Fruit fly (Drosophila melanogaster) whole organism, embryonic: ENCODE data around the gene CG34181.

Experiments used
- Abd-B ChIP-seq: fragments of 200-800 bp; sonication (Bioruptor generic); optimal IDR thresholded peaks from 2 replicates; lab custom pipeline; 2018; ENCODE audit warnings: missing biosample characterization, mild to moderate bottlenecking, missing genetic modification characterization, moderate library complexity
- Bgb ChIP-seq: fragments of 200-800 bp; sonication (Bioruptor generic); IDR thresholded peaks from 2 replicates; pipeline ENCODE4 v1.3.6; 2022; ENCODE audit warnings: missing biosample characterization, missing genetic modification characterization; ENCODE audit not compliant: partially characterized antibody
- CG10431 ChIP-seq: fragments of 200-800 bp; sonication (Bioruptor generic); optimal IDR thresholded peaks from 3 replicates; lab custom pipeline; 2018; ENCODE audit warnings: missing biosample characterization, mild to moderate bottlenecking, missing genetic modification characterization
- CG12236 ChIP-seq: fragments of 200-800 bp; sonication (Bioruptor generic); optimal IDR thresholded peaks from 2 replicates; lab custom pipeline; 2016; ENCODE audit warnings: missing biosample characterization, missing genetic modification characterization
- CG13296 ChIP-seq: fragments of 200-800 bp; sonication (Bioruptor generic); optimal IDR thresholded peaks from 3 replicates; lab custom pipeline; 2018; ENCODE audit warnings: missing biosample characterization, mild to moderate bottlenecking, missing genetic modification characterization
- CG13424 ChIP-seq: fragments of 200-800 bp; sonication (Bioruptor generic); optimal IDR thresholded peaks from 2 replicates; lab custom pipeline; 2019; ENCODE audit warnings: missing biosample characterization, mild to moderate bottlenecking, missing genetic modification characterization, moderate library complexity
- CG17186 ChIP-seq: fragments of 200-800 bp; sonication (Bioruptor generic); optimal IDR thresholded peaks from 3 replicates; lab custom pipeline; 2017; ENCODE audit warnings: missing biosample characterization, missing genetic modification reagents, missing genetic modification characterization
- CG18599 ChIP-seq: fragments of 200-800 bp; sonication (Bioruptor generic); optimal IDR thresholded peaks from 3 replicates; lab custom pipeline; 2017; ENCODE audit warnings: missing biosample characterization, missing genetic modification characterization, mild to moderate bottlenecking, moderate library complexity, missing genetic modification reagents
- CG4617 ChIP-seq: fragments of 200-800 bp; sonication (Bioruptor generic); optimal IDR thresholded peaks from 3 replicates; lab custom pipeline; 2016; ENCODE audit warnings: missing biosample characterization, missing genetic modification characterization, borderline replicate concordance
- CG4730 ChIP-seq: fragments of 200-800 bp; sonication (Bioruptor generic); IDR thresholded peaks from 2 replicates; pipeline ENCODE4 v1.3.6; 2022; ENCODE audit warnings: missing biosample characterization, missing genetic modification characterization
- CG4854 ChIP-seq: fragments of 200-800 bp; sonication (Bioruptor generic); optimal IDR thresholded peaks from 2 replicates; lab custom pipeline; 2016; ENCODE audit warnings: missing biosample characterization, missing genetic modification characterization, inconsistent platforms
- CG6272 ChIP-seq: fragments of 200-800 bp; sonication (Bioruptor generic); IDR thresholded peaks from 2 replicates; pipeline ENCODE4 v1.3.6; 2022; ENCODE audit warnings: missing biosample characterization, missing genetic modification characterization
- CG6683 ChIP-seq: fragments of 200-800 bp; sonication (Bioruptor generic); optimal IDR thresholded peaks from 2 replicates; lab custom pipeline; 2017; ENCODE audit warnings: missing biosample characterization, mild to moderate bottlenecking, missing genetic modification characterization, missing genetic modification reagents
- CG6813 ChIP-seq: fragments of 200-800 bp; sonication (Bioruptor generic); optimal IDR thresholded peaks from 2 replicates; lab custom pipeline; 2017; ENCODE audit warnings: missing biosample characterization, missing genetic modification characterization, mild to moderate bottlenecking, moderate library complexity, missing genetic modification reagents
- CG9727 ChIP-seq: fragments of 200-800 bp; sonication (Bioruptor generic); optimal IDR thresholded peaks from 3 replicates; lab custom pipeline; 2017; ENCODE audit warnings: missing biosample characterization, mild to moderate bottlenecking, missing genetic modification characterization
- CG9797 ChIP-seq: fragments of 200-800 bp; sonication (Bioruptor generic); optimal IDR thresholded peaks from 3 replicates; lab custom pipeline; 2018; ENCODE audit warnings: missing biosample characterization, mild to moderate bottlenecking, missing genetic modification characterization
- CG9932 ChIP-seq: fragments of 200-800 bp; sonication (Bioruptor generic); IDR thresholded peaks from 2 replicates; pipeline ENCODE4 v1.3.6; 2022; ENCODE audit warnings: missing biosample characterization, missing genetic modification characterization
- Camta ChIP-seq: fragments of 200-800 bp; sonication (Bioruptor generic); optimal IDR thresholded peaks from 2 replicates; lab custom pipeline; 2016; ENCODE audit warnings: missing biosample characterization, missing genetic modification characterization
- CkIIα-i1 ChIP-seq: fragments of 200-800 bp; sonication (Bioruptor generic); IDR thresholded peaks from 2 replicates; pipeline ENCODE4 v1.3.6; 2022; ENCODE audit warnings: missing biosample characterization, missing genetic modification characterization
- CrebB ChIP-seq: fragments of 200-800 bp; sonication (Bioruptor generic); optimal IDR thresholded peaks from 3 replicates; lab custom pipeline; 2018; ENCODE audit warnings: missing biosample characterization, mild to moderate bottlenecking, missing genetic modification characterization
- Dp ChIP-seq: fragments of 200-800 bp; sonication (Bioruptor generic); optimal IDR thresholded peaks from 2 replicates; lab custom pipeline; 2018; ENCODE audit warnings: missing biosample characterization, mild to moderate bottlenecking, missing genetic modification characterization, moderate library complexity
- Drgx ChIP-seq: fragments of 200-800 bp; sonication (Bioruptor generic); IDR thresholded peaks from 2 replicates; pipeline ENCODE4 v1.3.6; 2022; ENCODE audit warnings: missing biosample characterization, missing genetic modification characterization
- Elba2 ChIP-seq: fragments of 200-800 bp; sonication (Bioruptor generic); optimal IDR thresholded peaks from 3 replicates; lab custom pipeline; 2016; ENCODE audit warnings: missing biosample characterization, missing genetic modification characterization
- H2.0 ChIP-seq: fragments of 200-800 bp; sonication (Bioruptor generic); IDR thresholded peaks from 2 replicates; pipeline ENCODE4 v1.3.6; 2022; ENCODE audit warnings: missing biosample characterization, missing genetic modification characterization
- Max ChIP-seq: fragments of 200-800 bp; sonication (Bioruptor generic); optimal IDR thresholded peaks from 2 replicates; lab custom pipeline; 2016; ENCODE audit warnings: missing biosample characterization, mild to moderate bottlenecking, missing genetic modification characterization
- Ptx1 ChIP-seq: fragments of 200-800 bp; sonication (Bioruptor generic); IDR thresholded peaks from 2 replicates; pipeline ENCODE4 v1.3.6; 2022; ENCODE audit warnings: missing biosample characterization, missing genetic modification characterization
- Sox102F ChIP-seq: fragments of 200-800 bp; sonication (Bioruptor generic); optimal IDR thresholded peaks from 2 replicates; lab custom pipeline; 2018; ENCODE audit warnings: missing biosample characterization, mild to moderate bottlenecking, missing genetic modification characterization, moderate library complexity
- Tbp ChIP-seq: fragments of >200 bp; optimal IDR thresholded peaks from 2 replicates; lab custom pipeline; 2018; ENCODE audit warnings: missing biosample characterization, missing genetic modification characterization
- abd-A ChIP-seq: fragments of 200-800 bp; sonication (Bioruptor generic); optimal IDR thresholded peaks from 3 replicates; lab custom pipeline; 2019; ENCODE audit warnings: missing biosample characterization, mild to moderate bottlenecking, missing genetic modification characterization, moderate library complexity
- ase ChIP-seq: fragments of 200-800 bp; sonication (Bioruptor generic); IDR thresholded peaks from 3 replicates; pipeline ENCODE4 v1.3.6; 2022; ENCODE audit warnings: missing biosample characterization, missing genetic modification characterization
- chinmo ChIP-seq: fragments of 200-800 bp; sonication (Bioruptor generic); IDR thresholded peaks from 4 replicates; pipeline ENCODE4 v1.3.6; 2022; ENCODE audit warnings: missing biosample characterization, missing genetic modification characterization; ENCODE audit not compliant: partially characterized antibody
- da ChIP-seq: fragments of 200-800 bp; sonication (Bioruptor generic); optimal IDR thresholded peaks from 2 replicates; lab custom pipeline; 2016; ENCODE audit warnings: missing biosample characterization, missing genetic modification characterization
- fd96Cb ChIP-seq: fragments of 200-800 bp; sonication (Bioruptor generic); optimal IDR thresholded peaks from 2 replicates; lab custom pipeline; 2018; ENCODE audit warnings: missing biosample characterization, mild to moderate bottlenecking, missing genetic modification characterization, moderate library complexity
- gcm2 ChIP-seq: fragments of 200-800 bp; sonication (Bioruptor generic); optimal IDR thresholded peaks from 2 replicates; lab custom pipeline; 2016; ENCODE audit warnings: missing biosample characterization, missing genetic modification characterization
- hb ChIP-seq: fragments of 200-800 bp; sonication (Bioruptor generic); IDR thresholded peaks from 3 replicates; pipeline ENCODE4 v1.3.6; 2022; ENCODE audit warnings: missing biosample characterization, missing genetic modification characterization; ENCODE audit not compliant: partially characterized antibody
- her ChIP-seq: fragments of 200-800 bp; sonication (Bioruptor generic); optimal IDR thresholded peaks from 2 replicates; lab custom pipeline; 2016; ENCODE audit warnings: missing biosample characterization, missing genetic modification characterization
- hkb ChIP-seq, 2 experiments: fragments of 200-800 bp in 1 of 2; fragments of >200 bp in 1 of 2; sonication (Bioruptor generic) in 1 of 2; IDR thresholded peaks in 1 of 2; optimal IDR thresholded peaks in 1 of 2; 2 replicates each; pipeline versions ENCODE4 v1.3.6 to Lab custom; 2017 to 2022; ENCODE audit warnings: missing biosample characterization in 1 of 2, missing genetic modification characterization in 1 of 2
- inv ChIP-seq: fragments of 200-800 bp; sonication (Bioruptor generic); IDR thresholded peaks from 2 replicates; pipeline ENCODE4 v1.3.6; 2022; ENCODE audit warnings: missing biosample characterization, missing genetic modification characterization; ENCODE audit not compliant: partially characterized antibody
- jumu ChIP-seq: fragments of 200-800 bp; sonication (Bioruptor generic); optimal IDR thresholded peaks from 3 replicates; lab custom pipeline; 2016; ENCODE audit warnings: missing biosample characterization, missing genetic modification characterization
- lola ChIP-seq, 3 experiments: fragments of >200 bp in 2 of 3; fragments of 200-800 bp in 1 of 3; sonication (Bioruptor generic) in 1 of 3; optimal IDR thresholded peaks; 2 replicates each; lab custom pipeline; 2017 to 2019; ENCODE audit warnings: missing biosample characterization in 3 of 3, missing genetic modification characterization in 3 of 3, mild to moderate bottlenecking in 1 of 3, moderate library complexity in 1 of 3
- otp ChIP-seq: fragments of 200-800 bp; sonication (Bioruptor generic); IDR thresholded peaks from 3 replicates; pipeline ENCODE4, ENCODE4 v1.3.6; 2022; ENCODE audit warnings: missing biosample characterization, missing genetic modification characterization
- pita ChIP-seq: fragments of 200-800 bp; sonication (Bioruptor generic); optimal IDR thresholded peaks from 2 replicates; lab custom pipeline; 2017; ENCODE audit warnings: missing biosample characterization, mild to moderate bottlenecking, missing genetic modification characterization
- psq ChIP-seq: fragments of 200-800 bp; sonication (Bioruptor generic); optimal IDR thresholded peaks from 2 replicates; lab custom pipeline; 2017; ENCODE audit warnings: missing biosample characterization, missing genetic modification characterization
- sens ChIP-seq: fragments of 200-800 bp; sonication (Bioruptor generic); peaks from one replicate; lab custom pipeline; 2016; ENCODE audit warnings: missing biosample characterization, missing genetic modification characterization
- seq ChIP-seq: fragments of 200-800 bp; sonication (Bioruptor generic); IDR thresholded peaks from 2 replicates; pipeline ENCODE4 v1.3.6; 2022; ENCODE audit warnings: missing biosample characterization, missing genetic modification characterization
- sim ChIP-seq: fragments of 200-800 bp; sonication (Bioruptor generic); IDR thresholded peaks from 2 replicates; pipeline ENCODE4 v1.3.6; 2022; ENCODE audit warnings: missing biosample characterization, missing genetic modification characterization
- sqz ChIP-seq: fragments of 200-800 bp; sonication (Bioruptor generic); optimal IDR thresholded peaks from 3 replicates; lab custom pipeline; 2018; ENCODE audit warnings: missing biosample characterization, mild to moderate bottlenecking, missing genetic modification characterization
- sr ChIP-seq: fragments of 200-800 bp; sonication (Bioruptor generic); IDR thresholded peaks from 3 replicates; pipeline ENCODE4 v1.3.6; 2022; ENCODE audit warnings: missing biosample characterization, missing genetic modification characterization
- sug ChIP-seq: fragments of 200-800 bp; optimal IDR thresholded peaks from 2 replicates; lab custom pipeline; 2019; ENCODE audit warnings: missing biosample characterization, mild to moderate bottlenecking, missing genetic modification characterization, moderate library complexity
- trh ChIP-seq: fragments of 200-800 bp; sonication (Bioruptor generic); optimal IDR thresholded peaks from 2 replicates; lab custom pipeline; 2016; ENCODE audit warnings: missing biosample characterization, missing genetic modification characterization
- vnd ChIP-seq: fragments of 200-800 bp; sonication (Bioruptor generic); IDR thresholded peaks from 3 replicates; pipeline ENCODE4 v1.3.6; 2022; ENCODE audit warnings: missing biosample characterization, missing genetic modification characterization; ENCODE audit not compliant: partially characterized antibody

The CG34181 gene

dm6 chr2L:9330628-9331027 is 36.8 kb upstream of the CG34181 start, which contains the start of gene Cks30A (continued):
- TF ChIP-seq CG10431 (no peak), chinmo (GFP tag; lab: Robert Waterston, UW) (0 out of 4 replicates have a peak, but pooled peaks have one; percentile 7), seq (no peak), Sox102F (GFP tag; lab: Kevin White, UChicago) (no peak), CG12236 (GFP tag; lab: Kevin White, UChicago) (no peak), Bgb (GFP tag; lab: Robert Waterston, UW) (no peak), da (no peak), sqz (no peak), hb (GFP tag; lab: Robert Waterston, UW) (no peak), sim (GFP tag; lab: Robert Waterston, UW) (no peak), jumu (GFP tag; lab: Kevin White, UChicago) (peak; percentile 20), gcm2 (GFP tag; lab: Kevin White, UChicago) (no peak), CG4730 (GFP tag; lab: Robert Waterston, UW) (no peak), CG9727 (no peak), pita (GFP tag; lab: Kevin White, UChicago) (peak; percentile 72), Drgx (GFP tag; lab: Robert Waterston, UW) (no peak), CG13424 (no peak), Max (no peak), Camta (GFP tag; lab: Kevin White, UChicago) (no peak), inv (no peak), psq (GFP tag; lab: Kevin White, UChicago) (no peak), CG4854 (no peak), CrebB (no peak), Ptx1 (no peak), CG9932 (GFP tag; lab: Robert Waterston, UW) (no peak), CG17186 (peak; percentile 58), CG9797 (GFP tag; lab: Kevin White, UChicago) (peak; percentile 95), Abd-B (peak; percentile 20), H2.0 (no peak), abd-A (tag; lab: Kevin White, UChicago) (no peak), Dp (GFP tag; lab: Kevin White, UChicago) (peak; percentile 100), hkb (optimal IDR thresholded peaks at IDR 0.05; lab: Kevin White, UChicago) (peak; percentile 15), hkb (GFP tag; IDR thresholded peaks at IDR 0.05; lab: Robert Waterston, UW) (no peak), Elba2 (GFP tag; lab: Kevin White, UChicago) (no peak), CG4617 (no peak), CG18599 (no peak), sug (tag; lab: Kevin White, UChicago) (no peak), CG6813 (GFP tag; lab: Kevin White, UChicago) (no peak), lola (GFP tag; optimal IDR thresholded peaks at IDR 0.05; lab: Kevin White, UChicago) (no peak), her (GFP tag; lab: Kevin White, UChicago) (no peak), CG13296 (no peak), CG6272 (GFP tag; lab: Robert Waterston, UW) (no peak), sr (GFP tag; lab: Robert Waterston, UW) (no peak), CG6683 (GFP tag; lab: Kevin White, UChicago) (no peak), Tbp (GFP tag; lab: Kevin White, UChicago) (no peak), ase (GFP tag; lab: Robert Waterston, UW) (no peak), otp (GFP tag; lab: Robert Waterston, UW) (no peak), fd96Cb (tag; lab: Kevin White, UChicago) (no peak), CkIIα-i1 (GFP tag; lab: Robert Waterston, UW) (no peak), vnd (GFP tag; lab: Robert Waterston, UW) (0 out of 3 replicates have a peak, but pooled peaks have one; percentile 17), sens (GFP tag; lab: Kevin White, UChicago) (peak; percentile 67), trh (GFP tag; lab: Kevin White, UChicago) (no peak)
